Worm (Caenorhabditis elegans): ENCODE results near the gene lbp-7.

DNA sequence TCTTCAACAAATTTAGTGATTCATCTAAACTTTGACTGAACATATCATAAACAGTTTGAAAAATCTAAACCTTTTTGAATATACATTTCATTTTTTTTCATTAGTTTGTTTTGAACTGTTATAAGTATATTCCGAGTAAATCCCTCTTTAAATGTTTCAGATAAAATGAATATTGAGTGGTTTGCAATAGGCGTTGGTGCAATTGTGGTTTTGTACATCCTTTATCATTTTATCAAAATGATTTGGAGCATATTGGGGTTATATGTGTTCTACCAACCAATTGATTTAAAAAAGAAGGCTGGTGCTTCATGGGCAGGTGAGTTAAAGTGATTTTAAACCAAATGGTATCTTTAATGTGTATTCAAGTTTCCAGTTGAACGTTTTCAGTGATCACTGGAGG lies 25.1 kb downstream of the lbp-7 start, which contains the start of gene stdh-3:
- TF ChIP-seq fkh-6 (tag; optimal IDR thresholded peaks at IDR 0.05), result no peak
- no peak for TF ChIP-seq ceh-34 (tag; optimal IDR thresholded peaks at IDR 0.05)
